Fruit fly (Drosophila melanogaster): ENCODE results near the gene CG5805.

DNA sequence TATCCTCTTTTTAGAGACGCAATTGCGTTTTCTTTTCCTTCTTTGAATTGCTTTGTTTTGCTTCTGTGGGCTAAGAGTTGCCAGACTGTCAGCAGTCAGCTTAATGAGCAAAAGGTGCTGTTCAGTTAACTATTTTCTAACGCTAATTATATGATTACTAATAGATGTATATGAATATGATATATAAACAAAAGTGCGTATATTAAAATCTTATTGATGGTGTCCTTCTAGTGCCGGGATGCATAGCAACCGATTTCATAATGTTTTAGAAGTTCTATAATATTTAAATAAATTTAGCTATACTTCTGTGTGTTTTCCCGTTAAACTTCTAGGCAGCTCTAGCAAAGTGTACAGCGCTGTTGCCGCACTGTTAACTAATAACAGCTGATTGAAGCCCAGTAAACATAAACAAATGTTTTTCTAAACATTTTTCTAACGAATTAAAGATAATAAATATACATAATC is 42.7 kb upstream of the CG5805 start, which contains the start of the genes Kaz and CG43273:
- TF ChIP-seq Sin3A (optimal IDR thresholded peaks at IDR 0.05) (no peak), h (optimal IDR thresholded peaks at IDR 0.05) (no peak), Myc (optimal IDR thresholded peaks at IDR 0.05) (no peak), psq (optimal IDR thresholded peaks at IDR 0.05) (no peak)

All from Kc167 (cell line).